Fruit fly (Drosophila melanogaster) whole organism: ENCODE measurements around the gene CAH1.

Source experiments
- CG8478 ChIP-seq: fragments of >200 bp; optimal IDR thresholded peaks from 2 replicates; lab custom pipeline; 2018; ENCODE audit warnings: inconsistent platforms
- pan ChIP-seq: fragments of >200 bp; optimal IDR thresholded peaks from 2 replicates; lab custom pipeline; 2017

- TF ChIP-seq CG8478 (lab: Kevin White, UChicago) (no peak), pan (lab: Kevin White, UChicago) (no peak)
Measured at dm6 chr2L:13807097-13807496, 3.7 kb downstream of the CAH1 start.
